Worm (Caenorhabditis elegans) whole organism, L4/young adult: Measurements from ENCODE around the gene unc-85.

Experiments used
- W03F9.2 ChIP-seq: fragments of 150-350 bp; optimal IDR thresholded peaks from 2 replicates; lab custom pipeline; 2014; ENCODE audit warnings: missing biosample characterization, missing genetic modification characterization
- dao-5 ChIP-seq: sonication (generic microtip); optimal IDR thresholded peaks from 2 replicates; lab custom pipeline; 2016; ENCODE audit warnings: missing genotype, missing genetic modification characterization, moderate library complexity, missing compliant biosample characterization
- him-1 ChIP-seq: sonication (generic microtip); optimal IDR thresholded peaks from 2 replicates; lab custom pipeline; 2016; ENCODE audit warnings: missing genotype, missing genetic modification reagents, missing genetic modification characterization, missing compliant biosample characterization

DNA sequence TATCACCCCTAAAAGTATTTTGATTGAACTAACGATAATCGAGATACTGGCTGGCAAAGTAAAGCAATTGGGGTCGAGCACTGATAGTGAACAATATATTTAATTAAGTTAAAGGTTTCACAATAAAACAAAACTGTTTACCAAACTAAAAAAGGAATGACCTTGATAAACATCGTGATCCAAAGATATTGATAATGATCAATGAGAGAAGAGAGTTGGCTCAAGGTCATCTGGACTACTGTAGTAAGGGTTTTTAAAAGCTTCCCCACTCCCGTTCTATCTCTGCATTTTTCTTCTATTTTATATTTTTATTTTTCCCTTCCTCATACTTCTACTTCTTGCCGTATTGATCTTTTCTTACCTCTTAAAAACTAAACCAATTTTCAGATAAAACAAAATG is 47.7 kb downstream of the unc-85 start, which contains the start of gene F41C3.2:
- TF ChIP-seq dao-5 (no peak), W03F9.2 (no peak), him-1 (tag; lab: Kevin White, UChicago) (no peak)
